Worm (Caenorhabditis elegans): Measurements from ENCODE around the gene fntb-1.

ce11 chrV:14405647-14406046 is 41.8 kb upstream of the fntb-1 start:
- no peak for TF ChIP-seq unc-130 (GFP tag; optimal IDR thresholded peaks at IDR 0.05)
- no peak for TF ChIP-seq ZK337.2 (GFP tag; IDR thresholded peaks at IDR 0.05)
- TF ChIP-seq pqm-1 (tag; optimal IDR thresholded peaks at IDR 0.05), result no peak
- no peak for TF ChIP-seq lin-29 (GFP tag; IDR thresholded peaks at IDR 0.05)
- TF ChIP-seq ama-1 (optimal IDR thresholded peaks at IDR 0.05), result no peak
- TF ChIP-seq unc-39 (tag; optimal IDR thresholded peaks at IDR 0.05), result no peak
- no peak for TF ChIP-seq nhr-10 (tag; optimal IDR thresholded peaks at IDR 0.05)
- no peak for TF ChIP-seq fkh-10 (GFP tag; optimal IDR thresholded peaks at IDR 0.05)
- no peak for TF ChIP-seq F49E8.2 (tag; optimal IDR thresholded peaks at IDR 0.05; ENCODE audit: borderline replicate concordance)
- no peak for TF ChIP-seq hlh-30 (tag; optimal IDR thresholded peaks at IDR 0.05; ENCODE audit: insufficient read depth)
